Fruit fly (Drosophila melanogaster) whole organism, pupa: Measurements from ENCODE around the gene CG18731.

Experiments
- CG10348 ChIP-seq: fragments of 200-800 bp; sonication (Bioruptor generic); IDR thresholded peaks from 2 replicates; pipeline ENCODE4 v1.3.6; 2022; ENCODE audit warnings: missing biosample characterization, missing genetic modification characterization
- CG12605 ChIP-seq: fragments of 200-800 bp; sonication (Bioruptor generic); IDR thresholded peaks from 2 replicates; pipeline ENCODE4 v1.3.6; 2022; ENCODE audit warnings: missing biosample characterization, missing genetic modification characterization
- CG13204 ChIP-seq: fragments of 200-800 bp; sonication (Bioruptor generic); optimal IDR thresholded peaks from 2 replicates; lab custom pipeline; 2018; ENCODE audit warnings: missing biosample characterization, mild to moderate bottlenecking, missing genetic modification characterization, moderate library complexity
- CG14655 ChIP-seq: fragments of 200-800 bp; sonication (Bioruptor generic); optimal IDR thresholded peaks from 3 replicates; lab custom pipeline; 2017; ENCODE audit warnings: mild to moderate bottlenecking, missing biosample characterization, missing genetic modification reagents, missing genetic modification characterization
- CG15710 ChIP-seq: fragments of 200-800 bp; sonication (Bioruptor generic); optimal IDR thresholded peaks from 2 replicates; lab custom pipeline; 2018; ENCODE audit warnings: missing biosample characterization, mild to moderate bottlenecking, missing genetic modification characterization, moderate library complexity
- CG17806 ChIP-seq: fragments of 200-800 bp; sonication (Bioruptor generic); optimal IDR thresholded peaks from 2 replicates; lab custom pipeline; 2018; ENCODE audit warnings: missing biosample characterization, mild to moderate bottlenecking, missing genetic modification characterization, moderate library complexity
- CG32121 ChIP-seq: fragments of 200-800 bp; sonication (Bioruptor generic); IDR thresholded peaks from 2 replicates; pipeline ENCODE4 v1.3.6; 2022; ENCODE audit warnings: missing biosample characterization, missing genetic modification characterization
- CG34367 ChIP-seq: fragments of 200-800 bp; sonication (Bioruptor generic); optimal IDR thresholded peaks from 2 replicates; lab custom pipeline; 2018; ENCODE audit warnings: missing biosample characterization, mild to moderate bottlenecking, missing genetic modification characterization
- CG4496 ChIP-seq: fragments of 200-800 bp; sonication (Bioruptor generic); IDR thresholded peaks from 3 replicates; pipeline ENCODE4 v1.3.6; 2022; ENCODE audit warnings: missing biosample characterization, missing genetic modification characterization
- CG8159 ChIP-seq: fragments of 200-800 bp; sonication (Bioruptor generic); optimal IDR thresholded peaks from 3 replicates; lab custom pipeline; 2018; ENCODE audit warnings: missing biosample characterization, mild to moderate bottlenecking, missing genetic modification characterization, moderate library complexity
- CG8301 ChIP-seq: fragments of 200-800 bp; sonication (Bioruptor generic); optimal IDR thresholded peaks from 2 replicates; lab custom pipeline; 2018; ENCODE audit warnings: missing biosample characterization, mild to moderate bottlenecking, missing genetic modification characterization
- CG9948 ChIP-seq: fragments of 200-800 bp; sonication (Bioruptor generic); optimal IDR thresholded peaks from 2 replicates; lab custom pipeline; 2018; ENCODE audit warnings: missing biosample characterization, mild to moderate bottlenecking, missing genetic modification characterization, moderate library complexity
- D1 ChIP-seq: fragments of 200-800 bp; sonication (Bioruptor generic); optimal IDR thresholded peaks from 2 replicates; lab custom pipeline; 2018; ENCODE audit warnings: missing biosample characterization, mild to moderate bottlenecking, missing genetic modification characterization, moderate library complexity
- EcR ChIP-seq: fragments of 200-800 bp; sonication (Bioruptor generic); optimal IDR thresholded peaks from 3 replicates; lab custom pipeline; 2019; ENCODE audit warnings: missing biosample characterization, missing genetic modification characterization, mild to moderate bottlenecking, moderate library complexity, missing genetic modification reagents
- Ets98B ChIP-seq: fragments of 200-800 bp; sonication (Bioruptor generic); IDR thresholded peaks from 2 replicates; pipeline ENCODE4 v1.3.6; 2022; ENCODE audit warnings: missing biosample characterization, missing genetic modification characterization
- Pif1A ChIP-seq: fragments of 200-800 bp; sonication (Bioruptor generic); optimal IDR thresholded peaks from 3 replicates; lab custom pipeline; 2016; ENCODE audit warnings: missing biosample characterization, missing genetic modification characterization
- Pif1B ChIP-seq: fragments of 200-800 bp; sonication (Bioruptor generic); optimal IDR thresholded peaks from 3 replicates; lab custom pipeline; 2016; ENCODE audit warnings: missing biosample characterization, missing genetic modification characterization
- Snoo ChIP-seq: fragments of 200-800 bp; sonication (Bioruptor generic); optimal IDR thresholded peaks from 3 replicates; lab custom pipeline; 2017; ENCODE audit warnings: missing biosample characterization, mild to moderate bottlenecking, missing genetic modification characterization, inconsistent platforms
- fd96Ca ChIP-seq: fragments of 200-800 bp; sonication (Bioruptor generic); IDR thresholded peaks from 3 replicates; pipeline ENCODE4 v1.3.6; 2022; ENCODE audit warnings: missing biosample characterization, missing genetic modification characterization
- gl ChIP-seq: fragments of 200-800 bp; sonication (Bioruptor generic); optimal IDR thresholded peaks from 2 replicates; lab custom pipeline; 2018; ENCODE audit warnings: missing biosample characterization, mild to moderate bottlenecking, missing genetic modification characterization
- rn ChIP-seq: fragments of 200-800 bp; sonication (Bioruptor generic); IDR thresholded peaks from 2 replicates; pipeline ENCODE4 v1.3.6; 2022; ENCODE audit warnings: missing biosample characterization, missing genetic modification characterization

CG18731 gene

dm6 chr3R:29760042-29760441 is 35.2 kb downstream of the CG18731 start:
- TF ChIP-seq CG15710 (tag; lab: Kevin White, UChicago), result peak; percentile 20
- no peak for TF ChIP-seq CG8301 (tag; lab: Kevin White, UChicago)
- TF ChIP-seq D1 (tag; lab: Kevin White, UChicago), result no peak
- TF ChIP-seq CG9948 (tag; lab: Kevin White, UChicago), result no peak
- TF ChIP-seq CG12605, result no peak
- TF ChIP-seq CG4496 (GFP tag; lab: Robert Waterston, UW), result no peak
- peak; percentile 3 for TF ChIP-seq CG34367
- TF ChIP-seq Ets98B (GFP tag; lab: Robert Waterston, UW), result no peak
- peak; percentile 24 for TF ChIP-seq CG8159
- TF ChIP-seq Pif1B (GFP tag; lab: Kevin White, UChicago), result no peak
- TF ChIP-seq, all 21 proteins: peak for 3

DNA sequence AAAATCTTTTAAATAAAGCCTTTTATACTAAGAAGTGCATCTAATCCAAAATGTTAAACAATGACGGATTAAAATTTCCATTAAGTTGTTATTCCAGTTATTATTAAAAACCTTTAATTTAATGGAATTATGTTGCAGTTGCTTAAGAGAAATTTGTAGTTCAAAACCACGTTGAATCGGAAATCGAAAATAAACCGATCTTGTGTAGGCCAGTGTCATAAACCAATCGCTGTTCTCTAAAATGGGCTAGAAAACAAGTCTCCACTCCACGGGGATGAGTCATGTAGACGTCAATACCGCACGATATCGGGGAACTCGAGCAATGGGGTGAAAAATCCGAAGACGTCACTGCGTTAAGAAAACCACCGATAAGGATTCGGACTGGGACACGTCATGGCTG is 36.7 kb downstream of the CG18731 start:
- peak; percentile 35 for TF ChIP-seq CG8159
- no peak for TF ChIP-seq gl
- TF ChIP-seq CG15710 (tag; lab: Kevin White, UChicago), result peak; percentile 22

DNA sequence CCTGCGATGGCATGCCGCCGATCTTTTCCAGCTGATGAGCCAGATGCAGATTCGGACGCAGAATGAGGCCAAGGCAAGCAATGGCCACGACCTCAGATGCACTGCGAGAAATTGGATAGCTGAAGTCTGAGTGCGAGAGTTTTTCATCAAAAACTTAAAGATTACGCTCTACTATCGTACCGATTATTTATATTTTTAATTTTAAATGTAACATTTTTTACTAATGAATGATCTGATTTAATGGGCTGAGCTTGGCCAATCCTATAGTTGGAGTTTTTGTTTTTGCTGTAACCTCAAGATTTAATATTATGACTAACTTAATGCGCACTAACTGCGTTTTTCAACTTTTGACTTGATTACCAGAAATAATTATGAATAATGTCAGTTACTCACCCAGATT is 37.5 kb downstream of the CG18731 start:
- TF ChIP-seq CG9948 (tag; lab: Kevin White, UChicago) (peak; percentile 3), CG13204 (no peak), Pif1B (GFP tag; lab: Kevin White, UChicago) (peak; percentile 2), CG32121 (no peak), CG14655 (GFP tag; lab: Kevin White, UChicago) (peak; percentile 34), Snoo (tag; lab: Kevin White, UChicago) (peak; percentile 71), CG8159 (peak; percentile 59), fd96Ca (GFP tag; lab: Robert Waterston, UW) (0 out of 3 replicates have a peak, but pooled peaks have one; percentile 31), rn (GFP tag; lab: Robert Waterston, UW) (no peak), Ets98B (GFP tag; lab: Robert Waterston, UW) (no peak), CG17806 (peak; percentile 12), CG4496 (GFP tag; lab: Robert Waterston, UW) (peak; percentile 29; the same call in 1 of the 3 replicates), CG8301 (tag; lab: Kevin White, UChicago) (peak; percentile 14), EcR (no peak), CG34367 (peak; percentile 12), gl (no peak), CG10348 (GFP tag; lab: Robert Waterston, UW) (no peak), CG15710 (tag; lab: Kevin White, UChicago) (peak; percentile 50), D1 (tag; lab: Kevin White, UChicago) (no peak), CG12605 (no peak), Pif1A (GFP tag; lab: Kevin White, UChicago) (peak; percentile 31)

DNA sequence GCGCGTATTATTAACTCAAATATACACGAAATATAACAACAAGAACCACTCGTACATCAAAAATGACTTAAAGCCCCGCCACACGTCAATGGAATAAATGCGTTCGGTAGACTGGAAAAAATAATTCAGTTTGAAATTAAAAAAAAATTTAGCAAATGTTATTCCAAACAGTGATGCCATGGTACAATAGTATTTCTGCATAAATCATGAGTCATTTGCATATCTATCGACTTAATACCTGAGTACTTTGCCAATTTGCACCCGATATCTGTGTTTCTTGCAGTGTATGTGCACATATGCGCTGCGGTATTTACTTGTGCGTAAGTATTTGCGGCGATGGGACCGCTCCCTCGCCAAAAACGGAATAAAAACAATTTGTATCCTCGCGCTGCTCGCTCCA is 38.3 kb downstream of the CG18731 start:
- TF ChIP-seq Pif1B (GFP tag; lab: Kevin White, UChicago), result peak; percentile 74
- peak; percentile 70 for TF ChIP-seq CG8301 (tag; lab: Kevin White, UChicago)
- peak; percentile 56 for TF ChIP-seq CG12605
- TF ChIP-seq Pif1A (GFP tag; lab: Kevin White, UChicago), result peak; percentile 93
- peak; percentile 85 for TF ChIP-seq CG8159
- TF ChIP-seq CG15710 (tag; lab: Kevin White, UChicago), result peak; percentile 83
- TF ChIP-seq rn (GFP tag; lab: Robert Waterston, UW), result peak; percentile 69
- TF ChIP-seq gl, result peak; percentile 52
- TF ChIP-seq EcR, result peak; percentile 51
- peak; percentile 71 for TF ChIP-seq CG14655 (GFP tag; lab: Kevin White, UChicago)
- peak; percentile 81 for TF ChIP-seq CG17806
- peak; percentile 72 for TF ChIP-seq Ets98B (GFP tag; lab: Robert Waterston, UW)
- peak; percentile 72 for TF ChIP-seq CG34367
- peak; percentile 46 for TF ChIP-seq D1 (tag; lab: Kevin White, UChicago)
- TF ChIP-seq CG13204, result peak; percentile 36
- TF ChIP-seq CG10348 (GFP tag; lab: Robert Waterston, UW), result no peak
- TF ChIP-seq fd96Ca (GFP tag; lab: Robert Waterston, UW), result peak; percentile 77
- TF ChIP-seq CG32121, result peak; percentile 58
- TF ChIP-seq Snoo (tag; lab: Kevin White, UChicago), result peak; percentile 93
- peak; percentile 75 for TF ChIP-seq CG9948 (tag; lab: Kevin White, UChicago)
- TF ChIP-seq CG4496 (GFP tag; lab: Robert Waterston, UW), result peak; percentile 85

DNA sequence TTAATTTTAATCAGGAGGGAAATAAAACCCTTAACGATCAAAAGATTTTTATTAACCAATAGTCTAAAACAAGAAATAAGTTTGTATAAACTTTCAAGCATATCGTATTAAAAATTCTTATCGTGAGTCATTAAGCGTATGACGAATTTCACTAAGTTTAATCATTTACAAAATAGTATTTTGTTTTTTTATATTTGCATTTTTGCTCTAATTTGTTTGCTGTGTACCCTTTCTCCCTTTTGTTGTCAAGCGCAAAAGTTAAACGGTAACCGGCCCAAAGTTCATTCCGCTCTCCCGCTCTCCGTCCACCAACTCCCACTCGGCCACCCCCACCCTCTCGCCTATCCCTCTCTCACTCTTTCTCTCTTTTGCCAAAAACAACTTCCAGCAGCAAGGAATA is 39.0 kb downstream of the CG18731 start:
- TF ChIP-seq CG8159 (peak; percentile 43), CG34367 (no peak), CG14655 (GFP tag; lab: Kevin White, UChicago) (peak; percentile 29), Snoo (tag; lab: Kevin White, UChicago) (no peak), CG17806 (peak; percentile 22)

- TF ChIP-seq fd96Ca (GFP tag; lab: Robert Waterston, UW) (no peak), EcR (peak; percentile 95), CG10348 (GFP tag; lab: Robert Waterston, UW) (no peak), Ets98B (GFP tag; lab: Robert Waterston, UW) (no peak), Pif1B (GFP tag; lab: Kevin White, UChicago) (no peak), CG12605 (no peak), CG13204 (peak; percentile 11), CG14655 (GFP tag; lab: Kevin White, UChicago) (no peak), rn (GFP tag; lab: Robert Waterston, UW) (no peak), CG15710 (tag; lab: Kevin White, UChicago) (no peak)
Observed at dm6 chr3R:29764249-29765042, 39.6 kb downstream of the CG18731 start.
